Fruit fly (Drosophila melanogaster): ENCODE results near the gene Cftr.

Cftr gene

dm6 chr3R:24565748-24566239, 22.1 kb upstream of the Cftr start (continued):
- TF ChIP-seq Rx (GFP tag; IDR thresholded peaks at IDR 0.05): no peak
- TF ChIP-seq ro (GFP tag; IDR thresholded peaks at IDR 0.05): no peak
- peak; percentile 82; the same call in 1 of the 2 replicates for TF ChIP-seq vvl (GFP tag; IDR thresholded peaks at IDR 0.05)
- TF ChIP-seq CkIIα-i1 (GFP tag; IDR thresholded peaks at IDR 0.05): no peak
- TF ChIP-seq CG12659 (GFP tag; optimal IDR thresholded peaks at IDR 0.05): peak; percentile 39
- TF ChIP-seq CG12769 (tag; optimal IDR thresholded peaks at IDR 0.05): peak; percentile 48
- peak; percentile 40 for TF ChIP-seq CG18262 (tag; optimal IDR thresholded peaks at IDR 0.05)
- no peak for TF ChIP-seq hth (optimal IDR thresholded peaks at IDR 0.05)
- no peak for TF ChIP-seq CG7839 (tag; optimal IDR thresholded peaks at IDR 0.05)
- TF ChIP-seq dpn (GFP tag; optimal IDR thresholded peaks at IDR 0.05): no peak
- TF ChIP-seq CG10979 (tag; optimal IDR thresholded peaks at IDR 0.05): no peak
- TF ChIP-seq Kr (GFP tag; optimal IDR thresholded peaks at IDR 0.05): no peak
- TF ChIP-seq CG43689 (GFP tag; IDR thresholded peaks at IDR 0.05): no peak
- peak; percentile 78 for TF ChIP-seq sug (tag; optimal IDR thresholded peaks at IDR 0.05)
- TF ChIP-seq CG11695 (GFP tag; IDR thresholded peaks at IDR 0.05): peak; percentile 38; the same call in 1 of the 3 replicates
- no peak for TF ChIP-seq hkb (optimal IDR thresholded peaks at IDR 0.05)
- TF ChIP-seq hkb (GFP tag; IDR thresholded peaks at IDR 0.05): peak; percentile 71

dm6 chr3R:24564799-24565344, 21.2 kb upstream of the Cftr start:
- TF ChIP-seq Atf6 (GFP tag; IDR thresholded peaks at IDR 0.05): peak; percentile 12; the same call in 1 of the 2 replicates
- TF ChIP-seq CG12769 (tag; optimal IDR thresholded peaks at IDR 0.05): peak; percentile 26
- TF ChIP-seq Med (GFP tag): peak; percentile 75
- no peak for TF ChIP-seq al (GFP tag; IDR thresholded peaks at IDR 0.05)
- peak; percentile 80 for TF ChIP-seq grau (tag; optimal IDR thresholded peaks at IDR 0.05)
- TF ChIP-seq Dbx (GFP tag; IDR thresholded peaks at IDR 0.05): 0 out of 3 replicates have a peak, but pooled peaks have one; percentile 13
- peak; percentile 23 for TF ChIP-seq CG2120 (GFP tag; optimal IDR thresholded peaks at IDR 0.05)
- TF ChIP-seq CG14050 (GFP tag; IDR thresholded peaks at IDR 0.05): no peak
- peak; percentile 84 for TF ChIP-seq Ets65A (GFP tag)
- TF ChIP-seq CG5245 (GFP tag; optimal IDR thresholded peaks at IDR 0.05): no peak
- TF ChIP-seq CG18476 (GFP tag; optimal IDR thresholded peaks at IDR 0.05): no peak
- TF ChIP-seq sens (GFP tag): peak; percentile 64
- TF ChIP-seq row (GFP tag; IDR thresholded peaks at IDR 0.05): 0 out of 3 replicates have a peak, but pooled peaks have one; percentile 36
- no peak for TF ChIP-seq CG17612 (GFP tag; IDR thresholded peaks at IDR 0.05)
- peak; percentile 17; the same call in 1 of the 2 replicates for TF ChIP-seq CG17328 (GFP tag; IDR thresholded peaks at IDR 0.05)
- TF ChIP-seq CG12391 (tag; optimal IDR thresholded peaks at IDR 0.05): no peak
- TF ChIP-seq Hmr (GFP tag; optimal IDR thresholded peaks at IDR 0.05): peak; percentile 16
- TF ChIP-seq sqz (GFP tag; optimal IDR thresholded peaks at IDR 0.05): peak; percentile 58
- TF ChIP-seq Gug (GFP tag; IDR thresholded peaks at IDR 0.05): no peak
- TF ChIP-seq CG16813 (GFP tag; IDR thresholded peaks at IDR 0.05; ENCODE audit: partially characterized antibody): no peak
- TF ChIP-seq CG7839 (tag; optimal IDR thresholded peaks at IDR 0.05): peak; percentile 2
- peak; percentile 19 for TF ChIP-seq CG13894 (tag; optimal IDR thresholded peaks at IDR 0.05)
- peak; percentile 20 for TF ChIP-seq cg (GFP tag; optimal IDR thresholded peaks at IDR 0.05)
- peak; percentile 14 for TF ChIP-seq corto (GFP tag; optimal IDR thresholded peaks at IDR 0.05)
- TF ChIP-seq so (GFP tag; IDR thresholded peaks at IDR 0.05): 0 out of 3 replicates have a peak, but pooled peaks have one; percentile 37
- no peak for TF ChIP-seq CG8290 (GFP tag; optimal IDR thresholded peaks at IDR 0.05)
- TF ChIP-seq CG8290 (tag; optimal IDR thresholded peaks at IDR 0.05): peak in 1 of 2 experiments; percentile 8
- TF ChIP-seq sd (tag; optimal IDR thresholded peaks at IDR 0.05): peak; percentile 66
- peak; percentile 80 for TF ChIP-seq abd-A (tag; optimal IDR thresholded peaks at IDR 0.05)
